Worm (Caenorhabditis elegans) whole organism, L4 larva: ENCODE results near the gene C25F9.5.

Experiments
- Y5F2A.4 ChIP-seq: fragments of 200-800 bp; sonication (Bioruptor generic); optimal IDR thresholded peaks from 2 replicates; lab custom pipeline; 2018; ENCODE audit warnings: mild to moderate bottlenecking, missing genetic modification characterization, missing compliant biosample characterization
- aly-2 ChIP-seq: sonication (generic microtip); optimal IDR thresholded peaks from 2 replicates; lab custom pipeline; 2018; ENCODE audit warnings: missing biosample characterization, missing genetic modification characterization
- ama-1 ChIP-seq: fragments of 150-350 bp; optimal IDR thresholded peaks from 2 replicates; lab custom pipeline; 2014; ENCODE audit warnings: inconsistent platforms, mixed read lengths
- arid-1 ChIP-seq: fragments of 200-800 bp; sonication (Bioruptor generic); conservative IDR thresholded peaks from 2 replicates; pipeline ENCODE4 v1.3.6; 2022; ENCODE audit warnings: missing genetic modification reagents, missing genetic modification characterization, missing compliant biosample characterization
- ceh-20 ChIP-seq: fragments of 200-800 bp; sonication (Bioruptor generic); IDR thresholded peaks from 2 replicates; pipeline ENCODE4 v1.3.6; 2022; ENCODE audit warnings: missing genetic modification reagents, missing genetic modification characterization, missing compliant biosample characterization
- ceh-82 ChIP-seq: sonication (generic microtip); optimal IDR thresholded peaks from 2 replicates; lab custom pipeline; 2017; ENCODE audit warnings: missing biosample characterization, missing genetic modification characterization
- daf-19 ChIP-seq: fragments of 200-800 bp; sonication (Bioruptor generic); conservative IDR thresholded peaks from 2 replicates; pipeline ENCODE4 v1.3.6; 2022; ENCODE audit warnings: missing genetic modification characterization, missing compliant biosample characterization
- dmd-6 ChIP-seq: fragments of 200-800 bp; sonication (Bioruptor generic); IDR thresholded peaks from 2 replicates; pipeline ENCODE4 v1.3.6; 2022; ENCODE audit warnings: missing genetic modification reagents, missing genetic modification characterization, missing compliant biosample characterization
- dmd-8 ChIP-seq: fragments of 200-800 bp; sonication (Bioruptor generic); IDR thresholded peaks from 2 replicates; pipeline ENCODE4 v1.3.6; 2022; ENCODE audit warnings: missing genetic modification characterization, missing compliant biosample characterization
- dmd-9 ChIP-seq: fragments of 200-800 bp; sonication (Bioruptor generic); IDR thresholded peaks from 2 replicates; pipeline ENCODE4 v1.3.6; 2022; ENCODE audit warnings: missing genetic modification reagents, missing genetic modification characterization, missing compliant biosample characterization
- dpl-1 ChIP-seq: fragments of 150-350 bp; optimal IDR thresholded peaks from 2 replicates; lab custom pipeline; 2014; ENCODE audit warnings: missing biosample characterization, missing genetic modification reagents, missing genetic modification characterization
- duxl-1 ChIP-seq: sonication (generic microtip); optimal IDR thresholded peaks from 2 replicates; lab custom pipeline; 2016; ENCODE audit warnings: mild to moderate bottlenecking, missing genetic modification characterization, moderate library complexity, missing compliant biosample characterization; ENCODE audit not compliant: poor library complexity
- fos-1 ChIP-seq: fragments of 150-350 bp; optimal IDR thresholded peaks from 2 replicates; lab custom pipeline; 2014; ENCODE audit warnings: missing biosample characterization, missing genetic modification characterization
- hif-1 ChIP-seq, 2 experiments: sonication (generic microtip); optimal IDR thresholded peaks; 2 replicates each; lab custom pipeline; 2016 to 2017; ENCODE audit warnings: missing compliant biosample characterization in 2 of 2, missing genetic modification characterization in 2 of 2, missing genetic modification reagents in 2 of 2, missing genotype in 2 of 2, mild to moderate bottlenecking in 1 of 2
- hlh-11 ChIP-seq: fragments of 200-800 bp; sonication (Bioruptor generic); optimal IDR thresholded peaks from 2 replicates; lab custom pipeline; 2018; ENCODE audit warnings: mild to moderate bottlenecking, missing genetic modification characterization, missing compliant biosample characterization
- hmg-1.1 ChIP-seq: fragments of 200-800 bp; sonication (Bioruptor generic); IDR thresholded peaks from 2 replicates; pipeline ENCODE4 v1.3.6; 2022; ENCODE audit warnings: missing genetic modification reagents, missing genetic modification characterization, missing compliant biosample characterization
- lim-7 ChIP-seq: fragments of 200-800 bp; sonication (Bioruptor generic); IDR thresholded peaks from 2 replicates; pipeline ENCODE4 v1.3.6; 2022; ENCODE audit warnings: missing genetic modification characterization, missing compliant biosample characterization
- lin-1 ChIP-seq: fragments of 200-800 bp; sonication (Bioruptor generic); IDR thresholded peaks from 2 replicates; pipeline ENCODE4 v1.3.6; 2022; ENCODE audit warnings: missing genetic modification reagents, missing genetic modification characterization, missing compliant biosample characterization
- lin-39 ChIP-seq: fragments of 150-350 bp; optimal IDR thresholded peaks from 2 replicates; lab custom pipeline; 2014; ENCODE audit warnings: missing biosample characterization, missing genetic modification reagents, missing genetic modification characterization
- nhr-102 ChIP-seq: sonication (generic microtip); optimal IDR thresholded peaks from 2 replicates; lab custom pipeline; 2016; ENCODE audit warnings: mild to moderate bottlenecking, missing genetic modification characterization, moderate library complexity, missing compliant biosample characterization
- nhr-111 ChIP-seq: fragments of 200-800 bp; sonication (Bioruptor generic); optimal IDR thresholded peaks from 2 replicates; lab custom pipeline; 2018; ENCODE audit warnings: mild to moderate bottlenecking, missing genetic modification characterization, missing compliant biosample characterization
- nhr-237 ChIP-seq: sonication (generic microtip); optimal IDR thresholded peaks from 2 replicates; lab custom pipeline; 2017; ENCODE audit warnings: missing biosample characterization, missing genetic modification characterization
- nhr-48 ChIP-seq: sonication (generic microtip); optimal IDR thresholded peaks from 2 replicates; lab custom pipeline; 2016; ENCODE audit warnings: mild to moderate bottlenecking, missing genetic modification characterization, missing compliant biosample characterization
- nhr-6 ChIP-seq: fragments of 150-350 bp; optimal IDR thresholded peaks from 2 replicates; lab custom pipeline; 2014; ENCODE audit warnings: missing biosample characterization, missing genetic modification characterization
- pha-4 ChIP-seq, 2 experiments: fragments of 150-350 bp in 1 of 2; fragments of 200-800 bp in 1 of 2; sonication (Bioruptor generic) in 1 of 2; IDR thresholded peaks in 1 of 2; optimal IDR thresholded peaks in 1 of 2; 2 replicates each; pipeline versions ENCODE4 v1.3.6 to Lab custom; 2014 to 2022; ENCODE audit warnings: missing genetic modification characterization in 2 of 2, missing genetic modification reagents in 2 of 2, missing biosample characterization in 1 of 2, missing compliant biosample characterization in 1 of 2
- pqm-1 ChIP-seq: sonication (generic microtip); optimal IDR thresholded peaks from 2 replicates; lab custom pipeline; 2017; ENCODE audit warnings: missing biosample characterization, missing genetic modification characterization
- ztf-11 ChIP-seq: fragments of 150-350 bp; optimal IDR thresholded peaks from 2 replicates; lab custom pipeline; 2014; ENCODE audit warnings: missing biosample characterization, missing genetic modification characterization

The C25F9.5 gene

ce11 chrV:19371777-19372176 is 38.9 kb downstream of the C25F9.5 start (continued):
- no peak for TF ChIP-seq nhr-102
- no peak for TF ChIP-seq hif-1 (tag; optimal IDR thresholded peaks at IDR 0.05; lab: Kevin White, UChicago)
- TF ChIP-seq Y5F2A.4 (GFP tag; lab: Kevin White, UChicago): no peak

ce11 chrV:19371253-19371652 is 39.4 kb downstream of the C25F9.5 start, which contains the start of gene Y43F8A.2:
Gene Y43F8A.2, plus strand, starts transcription at chrV:19371553.
- no peak for TF ChIP-seq lin-39
- TF ChIP-seq lin-1 (GFP tag; lab: Robert Waterston, UW): no peak
- TF ChIP-seq aly-2 (tag; lab: Kevin White, UChicago): no peak
- TF ChIP-seq ama-1 (lab: Kevin White, UChicago): no peak
- TF ChIP-seq lim-7: no peak
- TF ChIP-seq nhr-111 (GFP tag; lab: Kevin White, UChicago): no peak
- no peak for TF ChIP-seq arid-1
- no peak for TF ChIP-seq pha-4 (GFP tag; IDR thresholded peaks at IDR 0.05; lab: Robert Waterston, UW)
- TF ChIP-seq pha-4 (tag; optimal IDR thresholded peaks at IDR 0.05; lab: Kevin White, UChicago): no peak
- no peak for TF ChIP-seq hif-1 (tag; optimal IDR thresholded peaks at IDR 0.05; lab: Kevin White, UChicago)
- no peak for TF ChIP-seq dmd-9 (GFP tag; lab: Robert Waterston, UW)
- TF ChIP-seq dmd-6 (GFP tag; lab: Robert Waterston, UW): no peak
- TF ChIP-seq fos-1: no peak
- TF ChIP-seq dmd-8 (GFP tag; lab: Robert Waterston, UW): no peak
- no peak for TF ChIP-seq ztf-11 (tag; lab: Kevin White, UChicago)
- TF ChIP-seq duxl-1: no peak
- TF ChIP-seq daf-19 (GFP tag; lab: Robert Waterston, UW): no peak
- TF ChIP-seq ceh-82 (tag; lab: Kevin White, UChicago): no peak

- TF ChIP-seq nhr-6 (tag; lab: Kevin White, UChicago) (no peak), pha-4 (GFP tag; IDR thresholded peaks at IDR 0.05; lab: Robert Waterston, UW) (no peak), pha-4 (tag; optimal IDR thresholded peaks at IDR 0.05; lab: Kevin White, UChicago) (no peak), hlh-11 (tag; lab: Kevin White, UChicago) (no peak), nhr-48 (no peak), hmg-1.1 (GFP tag; lab: Robert Waterston, UW) (no peak), dpl-1 (GFP tag; lab: Kevin White, UChicago) (no peak), nhr-237 (no peak), pqm-1 (tag; lab: Kevin White, UChicago) (no peak), ztf-11 (tag; lab: Kevin White, UChicago) (no peak)
- TF ChIP-seq, all 104 proteins: peak for 0
Observed at ce11 chrV:19370189-19370588, 40.5 kb downstream of the C25F9.5 start, which contains the start of gene Y43F8A.1. Gene Y43F8A.1, plus strand, starts transcription at chrV:19370489.

ce11 chrV:19362568-19362967 is 48.1 kb downstream of the C25F9.5 start, which contains the start of gene C14B4.2:
Gene C14B4.2, minus strand, starts transcription at chrV:19362668.
- no peak for TF ChIP-seq pqm-1 (tag; lab: Kevin White, UChicago)

- TF ChIP-seq ceh-20 (peak; percentile 22; the same call in 1 of the 2 replicates), Y5F2A.4 (GFP tag; lab: Kevin White, UChicago) (no peak)
Observed at ce11 chrV:19358039-19358438, 52.6 kb downstream of the C25F9.5 start.
